Worm (Caenorhabditis elegans): ENCODE results near the gene set-6.

set-6 gene

DNA sequence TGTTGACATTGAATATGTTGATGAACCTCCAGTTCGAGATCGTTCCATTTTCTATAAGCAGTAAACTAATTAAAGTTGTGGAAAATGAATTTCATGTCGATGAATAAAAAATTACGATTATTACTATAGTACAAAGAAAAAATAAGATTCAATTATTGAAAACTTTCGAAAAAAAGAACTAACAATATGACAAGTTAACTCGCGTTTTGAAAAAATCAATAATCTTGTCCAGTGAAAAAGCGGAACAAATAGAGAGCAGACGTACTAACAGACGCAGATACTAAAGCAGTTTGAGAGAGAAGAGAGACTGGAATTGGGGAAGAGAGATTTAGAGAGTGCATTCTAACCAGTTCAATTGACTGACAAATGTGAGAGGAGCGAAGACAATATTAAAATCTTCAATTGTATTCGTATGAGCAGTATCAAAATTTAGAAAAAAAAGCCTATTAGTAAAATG lies at the start of gene set-6:
Gene set-6 (minus strand): TSS at position 51 of the 457 bp plus-strand sequence.
- TF ChIP-seq fkh-10 (GFP tag; optimal IDR thresholded peaks at IDR 0.05), result no peak
- peak; percentile 8 for TF ChIP-seq nfya-1 (tag; optimal IDR thresholded peaks at IDR 0.05)
- TF ChIP-seq ceh-48 (tag; optimal IDR thresholded peaks at IDR 0.05), result peak; percentile 84
- TF ChIP-seq pha-4 (tag; optimal IDR thresholded peaks at IDR 0.05), result no peak
- no peak for TF ChIP-seq nhr-232 (tag; optimal IDR thresholded peaks at IDR 0.05)

DNA sequence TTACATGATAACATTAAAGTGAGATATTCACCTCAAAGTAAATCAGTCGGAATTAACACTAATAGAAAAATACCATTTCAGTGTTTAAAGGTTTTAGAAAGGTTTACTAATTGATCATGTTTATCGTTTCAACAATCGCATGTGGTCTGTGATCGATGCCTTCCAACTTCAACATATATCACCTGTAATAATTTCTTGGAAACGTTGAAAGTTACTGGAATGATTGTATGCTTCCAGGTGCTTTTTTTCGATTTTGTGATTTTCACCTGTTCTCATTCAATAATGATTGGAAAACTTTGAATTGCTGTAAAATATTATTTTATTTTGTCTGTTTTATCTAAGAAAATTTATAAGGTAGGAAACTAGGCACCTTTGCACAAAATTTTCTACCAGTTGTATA lies 48.0 kb upstream of the set-6 start:
- TF ChIP-seq ets-4 (tag; optimal IDR thresholded peaks at IDR 0.05) (no peak), ceh-2 (tag; optimal IDR thresholded peaks at IDR 0.05) (no peak), ceh-45 (GFP tag; IDR thresholded peaks at IDR 0.05) (no peak), fax-1 (tag; optimal IDR thresholded peaks at IDR 0.05) (no peak), sdc-2 (tag; optimal IDR thresholded peaks at IDR 0.05) (no peak), unc-3 (GFP tag; conservative IDR thresholded peaks at IDR 0.05) (no peak), unc-3 (tag; optimal IDR thresholded peaks at IDR 0.05) (no peak), ceh-24 (tag; optimal IDR thresholded peaks at IDR 0.05) (no peak), ref-2 (tag; optimal IDR thresholded peaks at IDR 0.05) (no peak), pha-2 (tag; optimal IDR thresholded peaks at IDR 0.05) (no peak), elt-4 (tag; optimal IDR thresholded peaks at IDR 0.05) (no peak), ceh-9 (tag; optimal IDR thresholded peaks at IDR 0.05) (no peak), nhr-11 (tag; optimal IDR thresholded peaks at IDR 0.05) (no peak), ceh-31 (tag; optimal IDR thresholded peaks at IDR 0.05) (no peak), fkh-10 (GFP tag; optimal IDR thresholded peaks at IDR 0.05) (no peak), gmeb-2 (tag; optimal IDR thresholded peaks at IDR 0.05) (no peak), ceh-6 (GFP tag; optimal IDR thresholded peaks at IDR 0.05) (no peak), pha-4 (tag; optimal IDR thresholded peaks at IDR 0.05) (no peak)

DNA sequence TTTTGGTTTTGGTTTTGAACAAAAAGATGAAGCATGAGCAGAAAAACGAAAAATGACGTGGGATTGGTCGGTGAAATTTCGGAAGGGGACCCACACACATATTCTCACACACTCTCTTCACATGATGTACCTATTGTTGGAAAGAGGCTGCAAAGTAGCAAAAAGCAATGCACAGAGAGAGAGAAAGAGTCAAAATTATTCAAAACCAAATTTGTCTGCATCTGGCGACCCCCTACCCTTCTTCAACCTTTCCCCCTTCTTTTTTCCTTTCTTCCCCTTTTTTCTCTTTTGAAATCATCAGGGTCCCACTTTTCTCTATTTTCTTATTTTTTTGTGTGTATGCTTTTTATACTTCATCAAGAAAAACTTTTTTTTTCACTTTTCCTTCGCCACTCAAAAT lies 47.0 kb upstream of the set-6 start:
- no peak for TF ChIP-seq nfya-1 (tag; optimal IDR thresholded peaks at IDR 0.05)
- peak; percentile 57 for TF ChIP-seq unc-42 (tag; optimal IDR thresholded peaks at IDR 0.05)

DNA sequence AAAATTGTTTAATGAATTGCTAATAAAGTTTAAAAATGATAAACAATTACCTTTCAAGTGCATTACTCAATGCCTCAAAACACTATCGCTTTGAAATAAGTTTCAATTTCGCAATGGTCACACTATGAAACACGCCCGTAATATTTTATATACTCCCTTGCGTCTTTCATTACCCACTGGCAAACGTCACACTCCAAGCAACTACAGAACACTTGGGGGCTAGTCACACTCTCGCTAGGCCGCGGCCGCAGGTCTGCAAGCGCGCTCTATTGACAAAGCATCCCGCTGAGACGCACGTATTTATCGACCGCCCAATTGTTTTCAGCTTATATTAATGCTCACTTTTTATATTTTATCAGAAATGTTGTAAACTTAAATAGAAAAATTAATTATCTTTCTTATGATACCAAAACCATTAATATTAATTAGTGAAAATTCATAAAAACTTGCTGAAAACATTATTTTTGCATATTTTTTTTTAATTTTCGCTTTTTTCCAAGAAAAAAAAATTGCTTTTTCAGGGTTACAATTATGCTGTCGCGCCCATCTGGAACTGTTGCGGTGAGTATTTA lies 43.5 kb upstream of the set-6 start, which contains the start of the genes nmat-1 and ucr-2.1:
Gene nmat-1 (minus strand): TSS at position 136 of the 572 bp plus-strand sequence.
Gene ucr-2.1 (plus strand): TSS at position 522 of the 572 bp plus-strand sequence.
- no peak for TF ChIP-seq syd-9 (tag; optimal IDR thresholded peaks at IDR 0.05)
- TF ChIP-seq pha-2 (tag; optimal IDR thresholded peaks at IDR 0.05), result peak; percentile 11
- no peak for TF ChIP-seq zip-5 (tag; optimal IDR thresholded peaks at IDR 0.05)
- no peak for TF ChIP-seq C38D4.7 (GFP tag; optimal IDR thresholded peaks at IDR 0.05)
- no peak for TF ChIP-seq dmd-4 (tag; optimal IDR thresholded peaks at IDR 0.05; ENCODE audit: borderline replicate concordance)
- TF ChIP-seq hlh-30 (tag; optimal IDR thresholded peaks at IDR 0.05; ENCODE audit: insufficient read depth), result peak; percentile 66
- no peak for TF ChIP-seq madf-2 (tag; optimal IDR thresholded peaks at IDR 0.05)
- TF ChIP-seq lim-6 (tag; optimal IDR thresholded peaks at IDR 0.05), result no peak
- TF ChIP-seq C08G9.2 (tag; optimal IDR thresholded peaks at IDR 0.05), result peak; percentile 64
- TF ChIP-seq ztf-16 (tag; optimal IDR thresholded peaks at IDR 0.05), result peak; percentile 9
- TF ChIP-seq Y22D7AL.16 (tag; optimal IDR thresholded peaks at IDR 0.05), result no peak
- TF ChIP-seq ceh-18 (tag; optimal IDR thresholded peaks at IDR 0.05), result no peak
- no peak for TF ChIP-seq sox-2 (GFP tag; IDR thresholded peaks at IDR 0.05)
- no peak for TF ChIP-seq unc-3 (GFP tag; conservative IDR thresholded peaks at IDR 0.05)
- peak; percentile 18 for TF ChIP-seq unc-3 (tag; optimal IDR thresholded peaks at IDR 0.05)
- TF ChIP-seq npax-4 (tag; optimal IDR thresholded peaks at IDR 0.05), result no peak
- no peak for TF ChIP-seq tbx-7 (tag; optimal IDR thresholded peaks at IDR 0.05)
- no peak for TF ChIP-seq ttx-3 (tag; optimal IDR thresholded peaks at IDR 0.05)
- no peak for TF ChIP-seq ceh-19 (GFP tag; optimal IDR thresholded peaks at IDR 0.05)
- no peak for TF ChIP-seq pha-4 (tag; optimal IDR thresholded peaks at IDR 0.05)
- TF ChIP-seq tbx-2 (tag; optimal IDR thresholded peaks at IDR 0.05), result peak; percentile 54
- no peak for TF ChIP-seq pros-1 (tag; optimal IDR thresholded peaks at IDR 0.05)
- peak; percentile 45 for TF ChIP-seq unc-55 (GFP tag; optimal IDR thresholded peaks at IDR 0.05)
- TF ChIP-seq F13H6.1 (tag; optimal IDR thresholded peaks at IDR 0.05), result no peak
- TF ChIP-seq unc-86 (tag; optimal IDR thresholded peaks at IDR 0.05), result no peak
- peak; percentile 12 for TF ChIP-seq ceh-34 (tag; optimal IDR thresholded peaks at IDR 0.05)
- no peak for TF ChIP-seq pag-3 (tag; optimal IDR thresholded peaks at IDR 0.05; ENCODE audit: borderline replicate concordance)
- no peak for TF ChIP-seq ceh-45 (GFP tag; IDR thresholded peaks at IDR 0.05)
- peak; percentile 33 for TF ChIP-seq sdc-2 (tag; optimal IDR thresholded peaks at IDR 0.05)
- TF ChIP-seq ref-2 (tag; optimal IDR thresholded peaks at IDR 0.05), result peak; percentile 98
- no peak for TF ChIP-seq fkh-10 (GFP tag; optimal IDR thresholded peaks at IDR 0.05)
- TF ChIP-seq che-1 (tag; optimal IDR thresholded peaks at IDR 0.05), result no peak
- no peak for TF ChIP-seq hlh-8 (tag; optimal IDR thresholded peaks at IDR 0.05)
